Fruit fly (Drosophila melanogaster) whole organism, wandering third instar larva: ENCODE results near the gene bocks.

ENCODE experiments used
- Abd-B ChIP-seq: fragments of >200 bp; optimal IDR thresholded peaks from 2 replicates; lab custom pipeline; 2017; ENCODE audit warnings: missing biosample characterization, missing genetic modification characterization
- CG32264 ChIP-seq: fragments of 200-800 bp; sonication (Bioruptor generic); optimal IDR thresholded peaks from 2 replicates; lab custom pipeline; 2016; ENCODE audit warnings: missing biosample characterization, missing genetic modification characterization
- CG9705 ChIP-seq: fragments of 200-800 bp; sonication (Bioruptor generic); optimal IDR thresholded peaks from 2 replicates; lab custom pipeline; 2018; ENCODE audit warnings: missing biosample characterization, mild to moderate bottlenecking, missing genetic modification characterization
- CrebA ChIP-seq: fragments of 200-800 bp; sonication (Bioruptor generic); optimal IDR thresholded peaks from 2 replicates; lab custom pipeline; 2016; ENCODE audit warnings: missing biosample characterization, mild to moderate bottlenecking, missing genetic modification characterization, borderline replicate concordance
- Dfd ChIP-seq: fragments of >200 bp; optimal IDR thresholded peaks from 2 replicates; lab custom pipeline; 2017; ENCODE audit warnings: missing biosample characterization, missing genetic modification characterization
- Dif ChIP-seq: fragments of 200-275, 200-300 bp; sonication (Bioruptor generic); optimal IDR thresholded peaks from 2 replicates; lab custom pipeline; 2018; ENCODE audit warnings: missing biosample characterization, missing genetic modification characterization; ENCODE audit not compliant: partially characterized antibody
- GATAd ChIP-seq: sonication (Bioruptor generic); optimal IDR thresholded peaks from 2 replicates; lab custom pipeline; 2016; ENCODE audit warnings: missing biosample characterization, missing genetic modification characterization
- HLH106 ChIP-seq: fragments of 200-800 bp; optimal IDR thresholded peaks from 3 replicates; lab custom pipeline; 2019; ENCODE audit warnings: missing biosample characterization, mild to moderate bottlenecking, missing genetic modification characterization, moderate library complexity
- Hnf4 ChIP-seq: fragments of 200-800 bp; sonication (Bioruptor generic); optimal IDR thresholded peaks from 2 replicates; lab custom pipeline; 2016; ENCODE audit warnings: missing biosample characterization, mild to moderate bottlenecking, missing genetic modification characterization
- Hr78 ChIP-seq: fragments of >200 bp; optimal IDR thresholded peaks from 2 replicates; lab custom pipeline; 2017; ENCODE audit warnings: missing biosample characterization, missing genetic modification characterization
- Hr83 ChIP-seq: fragments of 200-300 bp; sonication (Bioruptor generic); optimal IDR thresholded peaks from 2 replicates; lab custom pipeline; 2016; ENCODE audit warnings: missing biosample characterization, mild to moderate bottlenecking, missing genetic modification characterization, moderate library complexity; ENCODE audit not compliant: poor library complexity, severe bottlenecking
- Jra ChIP-seq: sonication (Bioruptor generic); optimal IDR thresholded peaks from 2 replicates; lab custom pipeline; 2016; ENCODE audit warnings: missing biosample characterization, missing genetic modification characterization
- Mio ChIP-seq: sonication (Bioruptor generic); optimal IDR thresholded peaks from 2 replicates; lab custom pipeline; 2016; ENCODE audit warnings: missing biosample characterization, missing genetic modification characterization
- Myc ChIP-seq: fragments of >200 bp; optimal IDR thresholded peaks from 2 replicates; lab custom pipeline; 2017
- N ChIP-seq: fragments of >200 bp; optimal IDR thresholded peaks from 2 replicates; lab custom pipeline; 2018; ENCODE audit warnings: missing biosample characterization, missing external identifiers, missing genetic modification characterization
- OdsH ChIP-seq: fragments of 200-800 bp; sonication (Bioruptor generic); optimal IDR thresholded peaks from 2 replicates; lab custom pipeline; 2016; ENCODE audit warnings: missing biosample characterization, mild to moderate bottlenecking, missing genetic modification characterization
- Rel ChIP-seq, 2 experiments: fragments of 200-800 bp; sonication (Bioruptor generic) in 1 of 2; optimal IDR thresholded peaks; 2 replicates in 1 of 2; 3 replicates in 1 of 2; lab custom pipeline; 2016 to 2019; ENCODE audit warnings: mild to moderate bottlenecking in 2 of 2, missing biosample characterization in 2 of 2, missing genetic modification characterization in 2 of 2, moderate library complexity in 1 of 2
- Sp1 ChIP-seq: fragments of 200-800 bp; sonication (Bioruptor generic); optimal IDR thresholded peaks from 3 replicates; lab custom pipeline; 2019; ENCODE audit warnings: missing biosample characterization, mild to moderate bottlenecking, missing genetic modification characterization, moderate library complexity
- Vsx2 ChIP-seq: fragments of 200-300, 225-300 bp; sonication (Bioruptor generic); optimal IDR thresholded peaks from 2 replicates; lab custom pipeline; 2018; ENCODE audit warnings: missing biosample characterization, missing genetic modification characterization; ENCODE audit not compliant: partially characterized antibody
- br ChIP-seq: fragments of 200-800 bp; sonication (Bioruptor generic); optimal IDR thresholded peaks from 2 replicates; lab custom pipeline; 2016; ENCODE audit warnings: missing biosample characterization, missing genetic modification characterization
- brk ChIP-seq: fragments of 200-800 bp; sonication (Bioruptor generic); optimal IDR thresholded peaks from 2 replicates; lab custom pipeline; 2016; ENCODE audit warnings: missing biosample characterization, mild to moderate bottlenecking, missing genetic modification characterization
- dl ChIP-seq, 2 experiments: fragments of 175-275, 200-275 bp in 1 of 2; fragments of 200-275 bp in 1 of 2; sonication (Bioruptor generic); optimal IDR thresholded peaks; lab custom pipeline; 2018; ENCODE audit warnings: mild to moderate bottlenecking in 2 of 2, missing biosample characterization in 2 of 2, missing genetic modification characterization in 2 of 2, moderate library complexity in 2 of 2; ENCODE audit not compliant: partially characterized antibody in 2 of 2, insufficient read depth in 1 of 2
- dmrt93B ChIP-seq: fragments of 200-800 bp; sonication (Bioruptor generic); optimal IDR thresholded peaks from 2 replicates; lab custom pipeline; 2018; ENCODE audit warnings: missing biosample characterization, mild to moderate bottlenecking, missing genetic modification characterization
- dsf ChIP-seq: sonication (Bioruptor generic); optimal IDR thresholded peaks from 2 replicates; lab custom pipeline; 2016; ENCODE audit warnings: missing biosample characterization, missing genetic modification characterization, borderline replicate concordance
- ey ChIP-seq: fragments of 200-800 bp; sonication (Bioruptor generic); optimal IDR thresholded peaks from 2 replicates; lab custom pipeline; 2016; ENCODE audit warnings: missing biosample characterization, missing genetic modification characterization
- foxo ChIP-seq, 2 experiments: fragments of 200-800 bp; sonication (Bioruptor generic); optimal IDR thresholded peaks; 2 replicates in 1 of 2; 3 replicates in 1 of 2; lab custom pipeline; 2016 to 2017; ENCODE audit warnings: missing biosample characterization in 2 of 2, missing genetic modification characterization in 2 of 2
- fru ChIP-seq: fragments of 200-800 bp; sonication (Bioruptor generic); optimal IDR thresholded peaks from 3 replicates; lab custom pipeline; 2016; ENCODE audit warnings: missing biosample characterization, mild to moderate bottlenecking, missing genetic modification characterization
- h ChIP-seq: fragments of 200-800 bp; sonication (Bioruptor generic); optimal IDR thresholded peaks from 3 replicates; lab custom pipeline; 2016; ENCODE audit warnings: missing biosample characterization, mild to moderate bottlenecking, missing genetic modification characterization
- jim ChIP-seq: fragments of 175-275, 200-325 bp; sonication (Bioruptor generic); optimal IDR thresholded peaks from 2 replicates; lab custom pipeline; 2016; ENCODE audit warnings: missing biosample characterization, mild to moderate bottlenecking, missing genetic modification characterization
- lola ChIP-seq: fragments of >200 bp; optimal IDR thresholded peaks from 2 replicates; lab custom pipeline; 2017; ENCODE audit warnings: missing biosample characterization, missing genetic modification characterization
- pan ChIP-seq: fragments of >200 bp; optimal IDR thresholded peaks from 2 replicates; lab custom pipeline; 2017
- psq ChIP-seq: fragments of 200-800 bp; sonication (Bioruptor generic); optimal IDR thresholded peaks from 3 replicates; lab custom pipeline; 2017; ENCODE audit warnings: missing biosample characterization, mild to moderate bottlenecking, missing genetic modification characterization, moderate library complexity
- rgr ChIP-seq: fragments of 200-800 bp; sonication (Bioruptor generic); optimal IDR thresholded peaks from 3 replicates; lab custom pipeline; 2016; ENCODE audit warnings: missing biosample characterization, mild to moderate bottlenecking, missing genetic modification characterization
- sage ChIP-seq: fragments of 200-800 bp; sonication (Bioruptor generic); optimal IDR thresholded peaks from 2 replicates; lab custom pipeline; 2016; ENCODE audit warnings: missing biosample characterization, mild to moderate bottlenecking, missing genetic modification characterization
- sv ChIP-seq: fragments of 200-800 bp; sonication (Bioruptor generic); optimal IDR thresholded peaks from 3 replicates; lab custom pipeline; 2016; ENCODE audit warnings: missing biosample characterization, missing genetic modification characterization
- tai ChIP-seq: sonication (Bioruptor generic); optimal IDR thresholded peaks from 2 replicates; lab custom pipeline; 2016; ENCODE audit warnings: missing biosample characterization, missing genetic modification characterization
- usp ChIP-seq: fragments of >200 bp; optimal IDR thresholded peaks from 2 replicates; lab custom pipeline; 2017; ENCODE audit warnings: missing biosample characterization, missing genetic modification characterization
- woc ChIP-seq: sonication (Bioruptor generic); optimal IDR thresholded peaks from 2 replicates; lab custom pipeline; 2016; ENCODE audit warnings: missing biosample characterization, mild to moderate bottlenecking, missing genetic modification characterization

The bocks gene

DNA sequence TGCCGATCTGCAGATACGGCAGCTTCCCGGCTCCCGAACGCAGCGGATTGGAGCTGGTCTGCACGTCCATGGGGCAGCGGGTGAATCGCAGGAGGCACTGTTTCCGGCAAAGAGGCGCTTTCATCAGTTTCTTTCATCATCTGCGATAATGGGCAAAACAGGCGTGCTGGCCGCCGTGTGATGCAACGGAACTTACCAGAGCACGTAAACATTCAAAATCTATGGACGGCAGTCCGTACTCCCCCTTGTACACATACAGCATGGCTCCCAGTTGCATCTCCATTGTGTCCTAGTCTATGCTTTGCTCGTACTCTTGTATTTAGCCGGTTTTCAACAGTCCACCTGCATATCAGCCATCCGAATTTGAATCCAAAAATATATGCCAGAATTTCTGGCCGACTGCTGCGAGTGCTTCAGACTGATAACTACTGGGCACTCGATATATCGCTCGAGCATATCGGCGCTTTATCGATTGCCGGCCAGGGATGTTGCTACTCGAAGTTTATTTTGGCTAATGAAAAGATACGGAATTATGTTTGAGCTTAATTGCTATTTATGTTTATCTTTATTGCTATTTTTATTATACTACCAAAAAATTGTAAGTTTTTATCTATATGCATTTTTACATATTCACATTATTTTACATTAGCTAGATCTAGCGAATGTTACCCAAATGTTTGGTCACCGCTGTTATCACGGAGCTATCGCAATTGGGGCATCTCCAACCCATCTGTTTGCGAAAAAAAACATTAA, 27.4 kb downstream of the bocks start, which contains the start of the genes CG9393 and Vps45 (continued):
- TF ChIP-seq dmrt93B (GFP tag; lab: Kevin White, UChicago) (no peak), Abd-B (GFP tag; lab: Kevin White, UChicago) (no peak), woc (peak; percentile 90), foxo (GFP tag; optimal IDR thresholded peaks at IDR 0.05; lab: Kevin White, UChicago) (peak in 1 of 2 experiments; percentile 78), tai (GFP tag; lab: Kevin White, UChicago) (no peak), br (GFP tag; lab: Kevin White, UChicago) (no peak), HLH106 (tag; lab: Kevin White, UChicago) (peak; percentile 65), usp (no peak), Vsx2 (no peak), CrebA (GFP tag; lab: Kevin White, UChicago) (no peak), lola (GFP tag; lab: Kevin White, UChicago) (no peak), sv (GFP tag; lab: Kevin White, UChicago) (peak; percentile 73), Hr83 (GFP tag; lab: Kevin White, UChicago) (peak; percentile 7), pan (lab: Kevin White, UChicago) (no peak), ey (GFP tag; lab: Kevin White, UChicago) (peak; percentile 65), N (GFP tag; lab: Kevin White, UChicago) (no peak)

DNA sequence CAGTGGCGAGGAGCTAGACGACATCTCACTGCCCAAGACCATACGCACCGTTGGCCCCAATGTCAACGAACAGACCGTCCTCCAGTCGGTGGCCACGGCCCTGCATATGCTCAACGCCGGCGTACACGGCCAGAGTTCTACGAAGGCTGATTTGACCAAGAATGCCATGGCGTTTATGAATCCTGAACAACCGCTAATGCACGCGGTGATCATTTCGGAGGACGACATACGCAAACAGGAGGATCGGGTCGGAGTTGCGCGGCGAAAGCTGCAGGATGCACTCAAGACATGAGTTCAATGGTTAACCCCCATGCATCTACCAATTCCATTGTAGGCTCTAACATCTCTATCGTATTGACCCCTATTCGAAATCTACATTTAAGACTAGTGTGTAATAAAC, 29.7 kb downstream of the bocks start:
- TF ChIP-seq N (GFP tag; lab: Kevin White, UChicago) (no peak), Myc (lab: Kevin White, UChicago) (no peak), Dif (GFP tag; lab: Kevin White, UChicago) (no peak), Mio (GFP tag; lab: Kevin White, UChicago) (no peak)
- TF ChIP-seq, all 38 proteins: peak for 0

DNA sequence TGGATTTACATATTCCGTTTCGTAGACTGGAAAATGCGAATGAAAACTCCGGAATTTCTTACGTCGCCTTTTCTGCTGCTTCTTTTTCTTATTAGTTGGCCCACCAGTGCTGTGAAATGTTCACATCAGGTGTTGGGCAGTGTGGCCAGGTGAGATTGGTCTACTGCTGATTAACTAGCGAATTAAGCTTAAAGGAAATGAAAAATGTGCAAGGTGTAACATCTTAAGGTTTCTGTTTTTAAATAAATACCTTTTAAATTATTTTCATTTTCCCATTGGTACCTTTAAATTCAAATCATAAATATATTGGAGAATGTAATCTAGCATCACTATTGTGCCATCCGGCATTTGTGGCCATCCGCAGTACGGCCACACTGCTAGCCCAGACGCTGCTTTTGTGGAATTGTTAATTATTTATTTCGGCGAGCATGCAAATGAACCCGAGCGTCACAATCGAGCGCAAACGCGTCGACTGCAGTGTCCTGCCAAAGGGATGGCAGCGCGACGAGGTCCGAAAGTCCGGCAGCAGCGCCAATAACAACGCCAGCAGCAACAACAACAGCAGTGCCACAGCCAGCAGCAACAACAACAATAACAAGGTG, 31.3 kb downstream of the bocks start, which contains the start of the genes AP-1mu and MBD-like:
Gene AP-1mu (minus strand): TSS at position 113 of the 602 bp plus-strand sequence.
Gene MBD-like (plus strand): TSS at position 348 of the 602 bp plus-strand sequence.
- no peak for TF ChIP-seq N (GFP tag; lab: Kevin White, UChicago)
- no peak for TF ChIP-seq Mio (GFP tag; lab: Kevin White, UChicago)
- no peak for TF ChIP-seq usp
- no peak for TF ChIP-seq lola (GFP tag; lab: Kevin White, UChicago)
- TF ChIP-seq brk (GFP tag; lab: Kevin White, UChicago): no peak
- TF ChIP-seq Dfd: no peak
- peak; percentile 67 for TF ChIP-seq Sp1 (GFP tag; lab: Kevin White, UChicago)
- TF ChIP-seq Rel (GFP tag; optimal IDR thresholded peaks at IDR 0.05; lab: Kevin White, UChicago): no peak
- peak; percentile 50 for TF ChIP-seq Rel (tag; optimal IDR thresholded peaks at IDR 0.05; lab: Kevin White, UChicago)
- TF ChIP-seq GATAd: no peak
- TF ChIP-seq jim (GFP tag; lab: Kevin White, UChicago): no peak
- peak; percentile 61 for TF ChIP-seq CG9705 (GFP tag; lab: Kevin White, UChicago)
- no peak for TF ChIP-seq Dif (GFP tag; lab: Kevin White, UChicago)
- TF ChIP-seq sv (GFP tag; lab: Kevin White, UChicago): peak; percentile 40
- peak; percentile 73 for TF ChIP-seq Jra
- no peak for TF ChIP-seq sage (GFP tag; lab: Kevin White, UChicago)
- TF ChIP-seq OdsH (GFP tag; lab: Kevin White, UChicago): peak; percentile 57
- peak; percentile 73 for TF ChIP-seq ey (GFP tag; lab: Kevin White, UChicago)
- TF ChIP-seq Hnf4 (GFP tag; lab: Kevin White, UChicago): no peak
- TF ChIP-seq h: peak; percentile 81
- TF ChIP-seq tai (GFP tag; lab: Kevin White, UChicago): no peak
- TF ChIP-seq Hr83 (GFP tag; lab: Kevin White, UChicago): no peak
- TF ChIP-seq rgr (GFP tag; lab: Kevin White, UChicago): peak; percentile 71
- no peak for TF ChIP-seq CG32264 (GFP tag; lab: Kevin White, UChicago)
- TF ChIP-seq foxo (GFP tag; optimal IDR thresholded peaks at IDR 0.05; lab: Kevin White, UChicago): peak in 1 of 2 experiments; percentile 78
- TF ChIP-seq Vsx2: no peak
- TF ChIP-seq br (GFP tag; lab: Kevin White, UChicago): no peak
- TF ChIP-seq Abd-B (GFP tag; lab: Kevin White, UChicago): no peak
- TF ChIP-seq woc: peak; percentile 67
- no peak for TF ChIP-seq pan (lab: Kevin White, UChicago)
- TF ChIP-seq CrebA (GFP tag; lab: Kevin White, UChicago): no peak
- TF ChIP-seq psq (GFP tag; lab: Kevin White, UChicago): peak; percentile 66
- TF ChIP-seq dl (GFP tag; optimal IDR thresholded peaks at IDR 0.05; lab: Kevin White, UChicago; ENCODE audit: insufficient read depth in 1 of 2, partially characterized antibody in 2 of 2): no peak
- peak; percentile 67 for TF ChIP-seq Myc (lab: Kevin White, UChicago)
- no peak for TF ChIP-seq dmrt93B (GFP tag; lab: Kevin White, UChicago)
- TF ChIP-seq HLH106 (tag; lab: Kevin White, UChicago): peak; percentile 73
- TF ChIP-seq fru: peak; percentile 75
- no peak for TF ChIP-seq dsf
- no peak for TF ChIP-seq Hr78 (GFP tag; lab: Kevin White, UChicago)
- TF ChIP-seq, all 38 proteins: peak for 15
